Fruit fly (Drosophila melanogaster) whole organism, prepupa: ENCODE results near the gene Taf11.

ENCODE experiments used
- CG10631 ChIP-seq: fragments of 200-800 bp; sonication (Bioruptor generic); optimal IDR thresholded peaks from 2 replicates; lab custom pipeline; 2016; ENCODE audit warnings: missing biosample characterization, missing genetic modification characterization
- CG6808 ChIP-seq: fragments of 200-800 bp; sonication (Bioruptor generic); optimal IDR thresholded peaks from 3 replicates; lab custom pipeline; 2017; ENCODE audit warnings: missing biosample characterization, missing genetic modification characterization, mild to moderate bottlenecking, moderate library complexity, missing genetic modification reagents
- Sox102F ChIP-seq: fragments of 200-800 bp; sonication (Bioruptor generic); optimal IDR thresholded peaks from 2 replicates; lab custom pipeline; 2016; ENCODE audit warnings: missing biosample characterization, mild to moderate bottlenecking, missing genetic modification characterization
- net ChIP-seq: fragments of 200-800 bp; sonication (Bioruptor generic); optimal IDR thresholded peaks from 3 replicates; lab custom pipeline; 2016; ENCODE audit warnings: missing biosample characterization, missing genetic modification characterization

dm6 chr2L:9790535-9790992 is 27.5 kb upstream of the Taf11 start, which contains the start of gene CG4036:
- TF ChIP-seq net (GFP tag; lab: Kevin White, UChicago) (no peak), CG10631 (GFP tag; lab: Kevin White, UChicago) (no peak), Sox102F (GFP tag; lab: Kevin White, UChicago) (no peak), CG6808 (no peak)
